Worm (Caenorhabditis elegans) whole organism, L1 larva: ENCODE measurements around the gene csn-4.

ENCODE experiments used
- aha-1 ChIP-seq: fragments of 150-350 bp; optimal IDR thresholded peaks from 2 replicates; lab custom pipeline; 2014; ENCODE audit warnings: missing biosample characterization, missing genetic modification characterization
- ama-1 ChIP-seq: fragments of 150-350 bp; optimal IDR thresholded peaks from 2 replicates; lab custom pipeline; 2014
- egl-27 ChIP-seq, 2 experiments: fragments of 150-350 bp in 1 of 2; sonication (generic microtip); optimal IDR thresholded peaks; 3 replicates each; lab custom pipeline; 2017 to 2018; ENCODE audit warnings: missing biosample characterization in 2 of 2, missing genetic modification characterization in 2 of 2, missing genetic modification reagents in 2 of 2

DNA sequence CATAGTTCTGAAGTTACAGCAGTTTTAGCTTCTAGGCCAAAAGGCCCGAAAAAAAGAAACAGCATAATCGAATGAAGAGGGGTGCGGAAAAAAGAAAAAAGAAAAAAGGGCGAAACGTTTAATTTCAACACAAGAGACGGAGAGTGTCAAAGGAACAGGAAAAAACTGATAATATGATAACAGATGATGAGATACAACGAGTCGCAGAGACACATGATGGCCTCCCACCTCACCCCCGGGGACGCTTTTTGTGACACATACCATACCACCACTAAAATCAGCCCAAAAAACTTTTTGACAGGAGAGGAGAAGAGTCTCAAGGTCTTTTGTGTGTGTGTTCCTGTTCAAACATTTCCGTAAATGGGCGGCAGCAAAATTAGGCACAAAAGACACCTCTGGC lies 51.7 kb downstream of the csn-4 start:
- TF ChIP-seq aha-1 (tag; lab: Kevin White, UChicago) (no peak), egl-27 (tag; optimal IDR thresholded peaks at IDR 0.05; lab: Kevin White, UChicago) (no peak), ama-1 (lab: Kevin White, UChicago) (no peak)
